Worm (Caenorhabditis elegans): ENCODE measurements around the gene M163.9.
A peak's percentile ranks its signal among the peaks of the same experiment; 100 is the strongest.

M163.9 gene

ce11 chrX:14476625-14477257, 7.4 kb downstream of the M163.9 start:
- TF ChIP-seq elt-1 (tag; optimal IDR thresholded peaks at IDR 0.05) = no peak
- peak in 1 of 2 experiments; percentile 31 for TF ChIP-seq lsy-2 (tag; optimal IDR thresholded peaks at IDR 0.05)
- peak; percentile 89 for TF ChIP-seq sma-3 (GFP tag; optimal IDR thresholded peaks at IDR 0.05)
- TF ChIP-seq gmeb-1 (tag; optimal IDR thresholded peaks at IDR 0.05) = peak; percentile 59
- TF ChIP-seq blmp-1 (tag; optimal IDR thresholded peaks at IDR 0.05; ENCODE audit: insufficient read depth) = no peak
- peak; percentile 31 for TF ChIP-seq lin-13 (GFP tag; optimal IDR thresholded peaks at IDR 0.05)
- TF ChIP-seq ZK546.5 (tag; optimal IDR thresholded peaks at IDR 0.05) = no peak
- TF ChIP-seq nhr-21 (tag; optimal IDR thresholded peaks at IDR 0.05) = peak; percentile 53
- TF ChIP-seq ceh-82 (tag; optimal IDR thresholded peaks at IDR 0.05) = no peak
- no peak for TF ChIP-seq nhr-23 (tag; optimal IDR thresholded peaks at IDR 0.05)
- TF ChIP-seq unc-62 (GFP tag; optimal IDR thresholded peaks at IDR 0.05) = no peak
- TF ChIP-seq fos-1 (tag; optimal IDR thresholded peaks at IDR 0.05) = peak; percentile 26
- TF ChIP-seq nhr-10 (tag; optimal IDR thresholded peaks at IDR 0.05) = peak; percentile 41
- TF ChIP-seq snpc-4 (tag; optimal IDR thresholded peaks at IDR 0.05) = peak; percentile 98
- TF ChIP-seq ztf-4 (tag; optimal IDR thresholded peaks at IDR 0.05) = no peak
- TF ChIP-seq ztf-11 (tag; optimal IDR thresholded peaks at IDR 0.05) = no peak
- TF ChIP-seq alr-1 (tag; optimal IDR thresholded peaks at IDR 0.05) = no peak
- no peak for TF ChIP-seq aly-2 (tag; optimal IDR thresholded peaks at IDR 0.05)
- TF ChIP-seq C34F6.9 (tag; optimal IDR thresholded peaks at IDR 0.05) = no peak
- TF ChIP-seq nhr-237 (tag; optimal IDR thresholded peaks at IDR 0.05) = no peak
- no peak for TF ChIP-seq ztf-1 (GFP tag; conservative IDR thresholded peaks at IDR 0.05)
- TF ChIP-seq nhr-12 (tag; optimal IDR thresholded peaks at IDR 0.05) = no peak
- peak; percentile 100 for TF ChIP-seq nhr-129 (tag; optimal IDR thresholded peaks at IDR 0.05)
- TF ChIP-seq crh-2 (tag; optimal IDR thresholded peaks at IDR 0.05) = peak; percentile 37
- no peak for TF ChIP-seq nhr-6 (tag; optimal IDR thresholded peaks at IDR 0.05)
- TF ChIP-seq unc-55 (GFP tag; optimal IDR thresholded peaks at IDR 0.05) = no peak
- peak; percentile 26 for TF ChIP-seq egl-27 (tag; optimal IDR thresholded peaks at IDR 0.05)
- peak; percentile 40 for TF ChIP-seq F13H6.1 (tag; optimal IDR thresholded peaks at IDR 0.05)
- peak; percentile 75 for TF ChIP-seq sma-9 (GFP tag; optimal IDR thresholded peaks at IDR 0.05)
- no peak for TF ChIP-seq sma-9 (tag; optimal IDR thresholded peaks at IDR 0.05)

- TF ChIP-seq nhr-237 (tag; optimal IDR thresholded peaks at IDR 0.05) (no peak), sma-3 (GFP tag; optimal IDR thresholded peaks at IDR 0.05) (peak; percentile 17), egl-27 (tag; optimal IDR thresholded peaks at IDR 0.05) (no peak), snpc-4 (tag; optimal IDR thresholded peaks at IDR 0.05) (peak; percentile 93)
Measured at ce11 chrX:14477338-14477737, 8.0 kb downstream of the M163.9 start.

ce11 chrX:14478193-14478592, 8.8 kb downstream of the M163.9 start:
- peak; percentile 4 for TF ChIP-seq lin-13 (GFP tag; optimal IDR thresholded peaks at IDR 0.05)
- peak; percentile 65 for TF ChIP-seq sma-9 (GFP tag; optimal IDR thresholded peaks at IDR 0.05)
- TF ChIP-seq sma-9 (tag; optimal IDR thresholded peaks at IDR 0.05) = no peak
- no peak for TF ChIP-seq R02D3.7 (tag; optimal IDR thresholded peaks at IDR 0.05)
- TF ChIP-seq gmeb-1 (tag; optimal IDR thresholded peaks at IDR 0.05) = no peak
- TF ChIP-seq zag-1 (tag; optimal IDR thresholded peaks at IDR 0.05) = no peak
- no peak for TF ChIP-seq nhr-12 (tag; optimal IDR thresholded peaks at IDR 0.05)
- no peak for TF ChIP-seq sma-3 (GFP tag; optimal IDR thresholded peaks at IDR 0.05)
- no peak for TF ChIP-seq fos-1 (tag; optimal IDR thresholded peaks at IDR 0.05)
- no peak for TF ChIP-seq dmd-4 (tag; optimal IDR thresholded peaks at IDR 0.05)
- TF ChIP-seq nhr-10 (tag; optimal IDR thresholded peaks at IDR 0.05) = no peak
- no peak for TF ChIP-seq sem-4 (tag; optimal IDR thresholded peaks at IDR 0.05)
- TF ChIP-seq lsy-2 (tag; optimal IDR thresholded peaks at IDR 0.05) = peak; percentile 28 to 54
- no peak for TF ChIP-seq peb-1 (tag; optimal IDR thresholded peaks at IDR 0.05)
- TF ChIP-seq ztf-4 (tag; optimal IDR thresholded peaks at IDR 0.05) = no peak
- TF ChIP-seq mbf-1 (tag; optimal IDR thresholded peaks at IDR 0.05) = no peak
- TF ChIP-seq C34F6.9 (tag; optimal IDR thresholded peaks at IDR 0.05) = peak; percentile 49
- TF ChIP-seq ceh-16 (tag; optimal IDR thresholded peaks at IDR 0.05) = no peak
- TF ChIP-seq Y55F3AM.14 (GFP tag; optimal IDR thresholded peaks at IDR 0.05) = no peak
- TF ChIP-seq nhr-6 (tag; optimal IDR thresholded peaks at IDR 0.05) = peak; percentile 55
- no peak for TF ChIP-seq nhr-237 (tag; optimal IDR thresholded peaks at IDR 0.05)
- peak; percentile 88 for TF ChIP-seq unc-55 (GFP tag; optimal IDR thresholded peaks at IDR 0.05)
- no peak for TF ChIP-seq elt-3 (tag; optimal IDR thresholded peaks at IDR 0.05)
- TF ChIP-seq unc-62 (GFP tag; optimal IDR thresholded peaks at IDR 0.05) = no peak
- no peak for TF ChIP-seq nhr-23 (tag; optimal IDR thresholded peaks at IDR 0.05)
- TF ChIP-seq alr-1 (tag; optimal IDR thresholded peaks at IDR 0.05) = no peak
- no peak for TF ChIP-seq crh-2 (tag; optimal IDR thresholded peaks at IDR 0.05)
- TF ChIP-seq aly-2 (tag; optimal IDR thresholded peaks at IDR 0.05) = no peak
- TF ChIP-seq ceh-82 (tag; optimal IDR thresholded peaks at IDR 0.05) = no peak
- TF ChIP-seq skn-1 (tag; optimal IDR thresholded peaks at IDR 0.05) = no peak
- no peak for TF ChIP-seq lin-11 (tag; optimal IDR thresholded peaks at IDR 0.05)
- no peak for TF ChIP-seq unc-39 (tag; optimal IDR thresholded peaks at IDR 0.05)
- TF ChIP-seq elt-1 (tag; optimal IDR thresholded peaks at IDR 0.05) = no peak
- TF ChIP-seq nhr-25 (tag; optimal IDR thresholded peaks at IDR 0.05) = no peak
- TF ChIP-seq ztf-1 (GFP tag; conservative IDR thresholded peaks at IDR 0.05) = no peak
- TF ChIP-seq nhr-21 (tag; optimal IDR thresholded peaks at IDR 0.05) = peak; percentile 20
- peak; percentile 98 for TF ChIP-seq snpc-4 (tag; optimal IDR thresholded peaks at IDR 0.05)
- no peak for TF ChIP-seq nhr-77 (tag; optimal IDR thresholded peaks at IDR 0.05)
- no peak for TF ChIP-seq nhr-11 (tag; optimal IDR thresholded peaks at IDR 0.05)
- no peak for TF ChIP-seq egl-27 (tag; optimal IDR thresholded peaks at IDR 0.05)
- no peak for TF ChIP-seq mab-5 (tag; optimal IDR thresholded peaks at IDR 0.05)
- no peak for TF ChIP-seq ztf-11 (tag; optimal IDR thresholded peaks at IDR 0.05)
- TF ChIP-seq F13H6.1 (tag; optimal IDR thresholded peaks at IDR 0.05) = no peak
